5 worm cellular contexts compared by ENCODE assay signal in genomic region chrV:381227-381950, ce11.
TF ChIP-seq lines count a peak whose summit lies in the region.

Gene ZK6.8 (plus strand): TSS chrV:381908.

TF ChIP-seq in whole organism, L1 larva, 84 proteins besides CTCF, POLR2A, EP300 and RAD21 (continues in another document):
- TF ChIP-seq skn-1 (tag; optimal IDR thresholded peaks at IDR 0.05; lab: Kevin White, UChicago) (peak; percentile 20), nhr-19 (GFP tag; conservative IDR thresholded peaks at IDR 0.05; lab: Robert Waterston, UW) (peak; percentile 79), fkh-8 (tag; optimal IDR thresholded peaks at IDR 0.05; lab: Kevin White, UChicago) (no peak), fkh-10 (GFP tag; optimal IDR thresholded peaks at IDR 0.05; lab: Kevin White, UChicago) (no peak), lir-3 (tag; optimal IDR thresholded peaks at IDR 0.05; lab: Kevin White, UChicago; ENCODE audit: poor library complexity) (no peak), C04F5.9 (tag; optimal IDR thresholded peaks at IDR 0.05; lab: Kevin White, UChicago) (no peak), grh-1 (GFP tag; IDR thresholded peaks at IDR 0.05; lab: Robert Waterston, UW) (peak; percentile 93), vab-15 (tag; optimal IDR thresholded peaks at IDR 0.05; lab: Kevin White, UChicago) (peak; percentile 57), efl-1 (optimal IDR thresholded peaks at IDR 0.05; lab: Kevin White, UChicago) (no peak), efl-1 (GFP tag; optimal IDR thresholded peaks at IDR 0.05 in 1 of 2; lab: Kevin White, UChicago) (peak in 1 of 2 experiments; percentile 86), tbx-2 (tag; optimal IDR thresholded peaks at IDR 0.05; lab: Kevin White, UChicago) (peak; percentile 73), zip-4 (GFP tag; optimal IDR thresholded peaks at IDR 0.05; lab: Kevin White, UChicago) (no peak), snu-23 (GFP tag; optimal IDR thresholded peaks at IDR 0.05; lab: Kevin White, UChicago) (peak; percentile 49), dpl-1 (GFP tag; optimal IDR thresholded peaks at IDR 0.05; lab: Kevin White, UChicago) (peak in 1 of 3 experiments; percentile 23), aha-1 (tag; optimal IDR thresholded peaks at IDR 0.05; lab: Kevin White, UChicago) (no peak), nhr-47 (tag; optimal IDR thresholded peaks at IDR 0.05; lab: Kevin White, UChicago) (peak; percentile 51), ets-5 (GFP tag; IDR thresholded peaks at IDR 0.05; lab: Robert Waterston, UW) (no peak), nhr-84 (tag; optimal IDR thresholded peaks at IDR 0.05; lab: Kevin White, UChicago) (no peak)

TF ChIP-seq in whole organism, L2 larva, 48 proteins besides CTCF, POLR2A, EP300 and RAD21 (continues in another document):
- TF ChIP-seq nhr-237 (tag; optimal IDR thresholded peaks at IDR 0.05; lab: Kevin White, UChicago) (no peak), blmp-1 (tag; optimal IDR thresholded peaks at IDR 0.05; lab: Kevin White, UChicago; ENCODE audit: insufficient read depth) (peak; percentile 83), fos-1 (tag; optimal IDR thresholded peaks at IDR 0.05; lab: Kevin White, UChicago) (peak; percentile 22), nhr-129 (tag; optimal IDR thresholded peaks at IDR 0.05; lab: Kevin White, UChicago) (peak; percentile 22), crh-2 (tag; optimal IDR thresholded peaks at IDR 0.05; lab: Kevin White, UChicago) (no peak), snpc-4 (tag; optimal IDR thresholded peaks at IDR 0.05; lab: Kevin White, UChicago) (peak; percentile 20), skn-1 (tag; optimal IDR thresholded peaks at IDR 0.05; lab: Kevin White, UChicago) (no peak), mdl-1 (tag; optimal IDR thresholded peaks at IDR 0.05; lab: Kevin White, UChicago) (peak; percentile 26 to 57), ceh-16 (tag; optimal IDR thresholded peaks at IDR 0.05; lab: Kevin White, UChicago) (no peak), nhr-21 (tag; optimal IDR thresholded peaks at IDR 0.05; lab: Kevin White, UChicago) (peak; percentile 96), sma-9 (GFP tag; optimal IDR thresholded peaks at IDR 0.05; lab: Kevin White, UChicago) (peak; percentile 99), sma-9 (tag; optimal IDR thresholded peaks at IDR 0.05; lab: Kevin White, UChicago) (no peak), mbf-1 (tag; optimal IDR thresholded peaks at IDR 0.05; lab: Kevin White, UChicago) (no peak), gmeb-1 (tag; optimal IDR thresholded peaks at IDR 0.05; lab: Kevin White, UChicago) (peak; percentile 54), aly-2 (tag; optimal IDR thresholded peaks at IDR 0.05; lab: Kevin White, UChicago) (no peak), mab-5 (tag; optimal IDR thresholded peaks at IDR 0.05; lab: Kevin White, UChicago) (peak; percentile 26), Y55F3AM.14 (GFP tag; optimal IDR thresholded peaks at IDR 0.05; lab: Kevin White, UChicago) (peak; percentile 32), sma-3 (GFP tag; optimal IDR thresholded peaks at IDR 0.05; lab: Kevin White, UChicago) (peak; percentile 84), nhr-25 (tag; optimal IDR thresholded peaks at IDR 0.05; lab: Kevin White, UChicago) (peak; percentile 92)

TF ChIP-seq in whole organism, L3 larva, 47 proteins besides CTCF, POLR2A, EP300 and RAD21:
- peak; percentile 64 to 72 (median 69) for TF ChIP-seq elt-3 (tag; optimal IDR thresholded peaks at IDR 0.05; lab: Kevin White, UChicago)
- TF ChIP-seq nhr-28 (tag; optimal IDR thresholded peaks at IDR 0.05; lab: Kevin White, UChicago): no peak
- TF ChIP-seq R02D3.7 (tag; optimal IDR thresholded peaks at IDR 0.05; lab: Kevin White, UChicago): peak; percentile 0
- peak; percentile 27 for TF ChIP-seq unc-62 (GFP tag; optimal IDR thresholded peaks at IDR 0.05; lab: Kevin White, UChicago)
- TF ChIP-seq mdl-1 (tag; optimal IDR thresholded peaks at IDR 0.05; lab: Kevin White, UChicago): no peak
- TF ChIP-seq ceh-28 (tag; optimal IDR thresholded peaks at IDR 0.05; lab: Kevin White, UChicago): peak; percentile 27
- TF ChIP-seq nhr-43 (tag; optimal IDR thresholded peaks at IDR 0.05; lab: Kevin White, UChicago; ENCODE audit: poor library complexity, severe bottlenecking): peak; percentile 97
- TF ChIP-seq nhr-25 (tag; optimal IDR thresholded peaks at IDR 0.05; lab: Kevin White, UChicago): peak; percentile 92
- TF ChIP-seq pqm-1 (tag; optimal IDR thresholded peaks at IDR 0.05; lab: Kevin White, UChicago): no peak
- TF ChIP-seq fkh-2 (tag; optimal IDR thresholded peaks at IDR 0.05; lab: Kevin White, UChicago): no peak
- TF ChIP-seq tbx-2 (tag; optimal IDR thresholded peaks at IDR 0.05; lab: Kevin White, UChicago): peak; percentile 10
- peak; percentile 93 for TF ChIP-seq nhr-23 (tag; optimal IDR thresholded peaks at IDR 0.05; lab: Kevin White, UChicago)
- no peak for TF ChIP-seq fos-1 (tag; optimal IDR thresholded peaks at IDR 0.05; lab: Kevin White, UChicago)
- peak; percentile 58 for TF ChIP-seq egl-27 (tag; optimal IDR thresholded peaks at IDR 0.05; lab: Kevin White, UChicago)
- TF ChIP-seq elt-2 (tag; optimal IDR thresholded peaks at IDR 0.05; lab: Kevin White, UChicago): peak; percentile 26
- TF ChIP-seq nhr-237 (tag; optimal IDR thresholded peaks at IDR 0.05; lab: Kevin White, UChicago): no peak
- no peak for TF ChIP-seq nhr-77 (tag; optimal IDR thresholded peaks at IDR 0.05; lab: Kevin White, UChicago)
- TF ChIP-seq nfya-1 (tag; optimal IDR thresholded peaks at IDR 0.05; lab: Kevin White, UChicago; ENCODE audit: insufficient read depth): no peak
- TF ChIP-seq snpc-4 (tag; optimal IDR thresholded peaks at IDR 0.05; lab: Kevin White, UChicago): peak; percentile 31
- peak; percentile 14 for TF ChIP-seq lsy-12 (tag; optimal IDR thresholded peaks at IDR 0.05; lab: Kevin White, UChicago)

TF ChIP-seq in whole organism, L4 larva, 104 proteins besides CTCF, POLR2A, EP300 and RAD21 (continues in another document):
- TF ChIP-seq duxl-1 (tag; optimal IDR thresholded peaks at IDR 0.05; lab: Kevin White, UChicago; ENCODE audit: poor library complexity) (no peak), fkh-10 (GFP tag; optimal IDR thresholded peaks at IDR 0.05; lab: Kevin White, UChicago) (no peak), pqm-1 (tag; optimal IDR thresholded peaks at IDR 0.05; lab: Kevin White, UChicago) (peak; percentile 6), nhr-25 (tag; optimal IDR thresholded peaks at IDR 0.05; lab: Kevin White, UChicago; ENCODE audit: borderline replicate concordance, insufficient read depth) (peak; percentile 36), madf-5 (GFP tag; IDR thresholded peaks at IDR 0.05; lab: Robert Waterston, UW) (no peak), daf-16 (GFP tag; optimal IDR thresholded peaks at IDR 0.05; lab: Kevin White, UChicago) (no peak), daf-16 (tag; optimal IDR thresholded peaks at IDR 0.05; lab: Kevin White, UChicago) (peak; percentile 68), F10B5.3 (tag; optimal IDR thresholded peaks at IDR 0.05; lab: Kevin White, UChicago) (no peak), nhr-28 (tag; optimal IDR thresholded peaks at IDR 0.05; lab: Kevin White, UChicago) (peak; percentile 87), dmd-6 (GFP tag; IDR thresholded peaks at IDR 0.05; lab: Robert Waterston, UW) (peak; percentile 43), nhr-77 (tag; optimal IDR thresholded peaks at IDR 0.05; lab: Kevin White, UChicago) (no peak), nhr-10 (tag; optimal IDR thresholded peaks at IDR 0.05; lab: Kevin White, UChicago) (peak; percentile 11), unc-130 (GFP tag; optimal IDR thresholded peaks at IDR 0.05; lab: Kevin White, UChicago) (no peak), hlh-30 (tag; optimal IDR thresholded peaks at IDR 0.05; lab: Kevin White, UChicago; ENCODE audit: insufficient read depth) (peak; percentile 73), lsy-2 (tag; optimal IDR thresholded peaks at IDR 0.05; lab: Kevin White, UChicago) (peak in 1 of 2 experiments; percentile 33), mdl-1 (tag; optimal IDR thresholded peaks at IDR 0.05; lab: Kevin White, UChicago) (peak; percentile 45 to 88), nhr-48 (tag; optimal IDR thresholded peaks at IDR 0.05; lab: Kevin White, UChicago) (peak; percentile 88), nhr-76 (tag; optimal IDR thresholded peaks at IDR 0.05; lab: Kevin White, UChicago) (no peak), mxl-3 (GFP tag; optimal IDR thresholded peaks at IDR 0.05; lab: Kevin White, UChicago) (peak; percentile 91), hlh-11 (tag; optimal IDR thresholded peaks at IDR 0.05; lab: Kevin White, UChicago) (peak; percentile 87), aha-1 (tag; lab: Kevin White, UChicago) (peak; percentile 51)

TF ChIP-seq in whole organism, young adult, 124 proteins besides CTCF, POLR2A, EP300 and RAD21:
- TF ChIP-seq C06A6.2 (GFP tag; conservative IDR thresholded peaks at IDR 0.05; lab: Robert Waterston, UW) (0 out of 2 replicates have a peak, but pooled peaks have one; percentile 53), lin-40 (tag; optimal IDR thresholded peaks at IDR 0.05; lab: Kevin White, UChicago) (peak; percentile 48), lin-26 (GFP tag; IDR thresholded peaks at IDR 0.05; lab: Robert Waterston, UW) (0 out of 2 replicates have a peak, but pooled peaks have one; percentile 36), nhr-80 (tag; optimal IDR thresholded peaks at IDR 0.05; lab: Kevin White, UChicago) (no peak), snpc-1.1 (tag; optimal IDR thresholded peaks at IDR 0.05; lab: Kevin White, UChicago; ENCODE audit: insufficient read depth) (no peak), ztf-26 (tag; optimal IDR thresholded peaks at IDR 0.05; lab: Kevin White, UChicago) (peak; percentile 57), somi-1 (GFP tag; optimal IDR thresholded peaks at IDR 0.05; lab: Kevin White, UChicago) (peak; percentile 92), F22D6.2 (tag; optimal IDR thresholded peaks at IDR 0.05; lab: Kevin White, UChicago) (peak; percentile 19), snpc-4 (GFP tag; optimal IDR thresholded peaks at IDR 0.05; lab: Kevin White, UChicago) (no peak), snpc-4 (tag; optimal IDR thresholded peaks at IDR 0.05; lab: Kevin White, UChicago) (peak in 3 of 4 experiments; percentile 66 to 73 (median 73)), ztf-28 (GFP tag; IDR thresholded peaks at IDR 0.05; lab: Robert Waterston, UW) (no peak), die-1 (tag; optimal IDR thresholded peaks at IDR 0.05; lab: Kevin White, UChicago) (peak; percentile 42)
TF ChIP-seq in whole organism, young adult: peak in this region for 8.
